Fruit fly (Drosophila melanogaster) whole organism, adult: ENCODE measurements around the gene CG13258.

Experiments used
- CG12768 ChIP-seq: fragments of 200-800 bp; sonication (Bioruptor generic); optimal IDR thresholded peaks from 2 replicates; lab custom pipeline; 2017; ENCODE audit warnings: missing biosample characterization, missing genetic modification characterization, mild to moderate bottlenecking, moderate library complexity, missing genetic modification reagents
- CG33017 ChIP-seq: fragments of 200-800 bp; sonication (Bioruptor generic); optimal IDR thresholded peaks from 2 replicates; lab custom pipeline; 2018; ENCODE audit warnings: missing biosample characterization, mild to moderate bottlenecking, missing genetic modification characterization, moderate library complexity
- CG5204 ChIP-seq: fragments of 200-800 bp; sonication (Bioruptor generic); optimal IDR thresholded peaks from 2 replicates; lab custom pipeline; 2016; ENCODE audit warnings: missing biosample characterization, missing genetic modification characterization
- CG7045 ChIP-seq: fragments of 200-800 bp; sonication (Bioruptor generic); optimal IDR thresholded peaks from 2 replicates; lab custom pipeline; 2017; ENCODE audit warnings: missing biosample characterization, mild to moderate bottlenecking, missing genetic modification characterization
- CG7101 ChIP-seq: fragments of 200-800 bp; sonication (Bioruptor generic); optimal IDR thresholded peaks from 2 replicates; lab custom pipeline; 2018; ENCODE audit warnings: missing biosample characterization, mild to moderate bottlenecking, missing genetic modification characterization, moderate library complexity
- Hr96 ChIP-seq: fragments of 200-800 bp; sonication (Bioruptor generic); optimal IDR thresholded peaks from 2 replicates; lab custom pipeline; 2016; ENCODE audit warnings: missing biosample characterization, missing genetic modification characterization
- bab1 ChIP-seq: fragments of 200-800 bp; sonication (Bioruptor generic); optimal IDR thresholded peaks from 3 replicates; lab custom pipeline; 2019; ENCODE audit warnings: missing biosample characterization, mild to moderate bottlenecking, missing genetic modification characterization, moderate library complexity
- kay ChIP-seq: fragments of 200-800 bp; sonication (Bioruptor generic); peaks from one replicate; lab custom pipeline; 2016; ENCODE audit warnings: missing biosample characterization, missing genetic modification characterization, borderline replicate concordance
- ovo ChIP-seq: fragments of 200-800 bp; sonication (Bioruptor generic); optimal IDR thresholded peaks from 2 replicates; lab custom pipeline; 2016; ENCODE audit warnings: missing biosample characterization, missing genetic modification characterization
- pad ChIP-seq: fragments of 200-800 bp; sonication (Bioruptor generic); optimal IDR thresholded peaks from 3 replicates; lab custom pipeline; 2017; ENCODE audit warnings: missing biosample characterization, missing genetic modification characterization, mild to moderate bottlenecking, moderate library complexity, missing genetic modification reagents
- toe ChIP-seq: fragments of 200-800 bp; sonication (Bioruptor generic); optimal IDR thresholded peaks from 2 replicates; lab custom pipeline; 2016; ENCODE audit warnings: missing biosample characterization, missing genetic modification characterization

DNA sequence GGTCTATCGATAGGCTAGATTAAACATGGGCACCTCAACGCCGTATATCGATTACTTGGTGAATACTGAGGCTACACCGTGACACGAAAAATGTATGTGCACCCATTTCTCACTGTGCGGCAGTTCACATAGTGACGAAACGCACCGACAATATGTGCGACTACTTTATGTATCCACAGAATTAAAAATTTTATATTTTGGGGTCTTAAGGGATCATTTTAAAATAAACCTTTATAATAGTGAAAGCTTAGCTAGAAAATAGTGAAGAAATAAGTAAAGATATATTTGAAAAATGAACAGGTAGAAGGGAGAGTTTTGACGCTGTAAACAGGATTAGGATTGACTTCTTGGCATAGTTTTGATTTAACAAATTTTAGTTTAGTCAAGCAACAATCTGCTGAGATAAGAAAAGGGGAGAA lies 36.3 kb upstream of the CG13258 start, which contains the start of gene mRpL4:
- peak; percentile 1 for TF ChIP-seq CG7101 (tag; lab: Kevin White, UChicago)
- no peak for TF ChIP-seq CG7045
- TF ChIP-seq bab1 (GFP tag; lab: Kevin White, UChicago): peak; percentile 26
- TF ChIP-seq ovo: no peak
- TF ChIP-seq toe (GFP tag; lab: Kevin White, UChicago): peak; percentile 60
- no peak for TF ChIP-seq CG33017
- peak; percentile 13 for TF ChIP-seq pad (GFP tag; lab: Kevin White, UChicago)
- no peak for TF ChIP-seq CG12768 (GFP tag; lab: Kevin White, UChicago)
- TF ChIP-seq Hr96 (GFP tag; lab: Kevin White, UChicago): no peak
- no peak for TF ChIP-seq CG5204 (GFP tag; lab: Kevin White, UChicago)
- TF ChIP-seq kay: peak; percentile 80
